Fruit fly (Drosophila melanogaster) whole organism, wandering third instar larva: ENCODE results near the gene Osi13.

Experiments used
- Myc ChIP-seq: fragments of >200 bp; optimal IDR thresholded peaks from 2 replicates; lab custom pipeline; 2017
- Sp1 ChIP-seq: fragments of 200-800 bp; sonication (Bioruptor generic); optimal IDR thresholded peaks from 3 replicates; lab custom pipeline; 2019; ENCODE audit warnings: missing biosample characterization, mild to moderate bottlenecking, missing genetic modification characterization, moderate library complexity

The Osi13 gene

dm6 chr3R:6342702-6343101, 51.2 kb downstream of the Osi13 start, which contains the start of gene CG10298:
CG10298 (plus strand) TSS chr3R:6343002.
- TF ChIP-seq Sp1 = no peak
- no peak for TF ChIP-seq Myc (lab: Kevin White, UChicago)
